Worm (Caenorhabditis elegans) whole organism, late embryonic: ENCODE data around the gene cgt-3.

Experiments used
- dmd-4 ChIP-seq: sonication (generic microtip); optimal IDR thresholded peaks from 2 replicates; lab custom pipeline; 2016; ENCODE audit warnings: borderline replicate concordance, missing genetic modification characterization, missing compliant biosample characterization
- pha-4 ChIP-seq: fragments of 150-350 bp; optimal IDR thresholded peaks from 2 replicates; lab custom pipeline; 2018; ENCODE audit warnings: missing biosample characterization, missing genetic modification reagents, missing genetic modification characterization

DNA sequence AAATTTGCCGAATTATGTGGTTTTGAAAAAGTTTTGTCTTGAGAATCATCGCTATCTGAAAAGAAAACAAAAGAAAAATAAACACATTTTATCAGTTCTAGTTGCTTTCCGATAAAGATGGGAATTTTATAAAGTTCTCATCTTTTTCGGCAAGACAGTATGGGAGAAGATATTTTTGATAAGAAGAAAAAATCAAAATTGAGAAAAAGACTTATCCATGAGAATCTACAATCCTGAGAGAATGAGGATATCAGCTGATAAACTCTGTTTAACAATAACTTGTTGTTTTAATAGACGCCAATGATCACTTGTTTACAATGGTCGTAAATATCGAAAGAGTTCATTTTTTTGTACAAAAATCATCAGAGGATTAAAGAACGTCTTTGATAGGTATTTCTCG lies 35.1 kb upstream of the cgt-3 start, which contains the start of gene F55C12.6:
- no peak for TF ChIP-seq pha-4 (tag; lab: Kevin White, UChicago)
- no peak for TF ChIP-seq dmd-4 (tag; lab: Kevin White, UChicago)
